Worm (Caenorhabditis elegans) whole organism, L3 larva: Measurements from ENCODE around the gene srd-45.

ENCODE experiments used
- R02D3.7 ChIP-seq: fragments of 150-350 bp; optimal IDR thresholded peaks from 2 replicates; lab custom pipeline; 2014; ENCODE audit warnings: missing biosample characterization, missing genetic modification characterization
- aly-2 ChIP-seq: fragments of 150-350 bp; optimal IDR thresholded peaks from 2 replicates; lab custom pipeline; 2014; ENCODE audit warnings: missing biosample characterization, missing genetic modification characterization
- egl-27 ChIP-seq: sonication (generic microtip); optimal IDR thresholded peaks from 4 replicates; lab custom pipeline; 2017; ENCODE audit warnings: missing biosample characterization, missing genetic modification reagents, missing genetic modification characterization
- fkh-10 ChIP-seq: sonication (generic microtip); optimal IDR thresholded peaks from 2 replicates; lab custom pipeline; 2017; ENCODE audit warnings: missing biosample characterization, missing genetic modification reagents, missing genetic modification characterization
- mdl-1 ChIP-seq: fragments of 150-350 bp; optimal IDR thresholded peaks from 2 replicates; lab custom pipeline; 2014; ENCODE audit warnings: missing biosample characterization, missing genetic modification characterization
- nfya-1 ChIP-seq: sonication (generic microtip); optimal IDR thresholded peaks from 2 replicates; lab custom pipeline; 2017; ENCODE audit warnings: missing genetic modification characterization, mild to moderate bottlenecking, missing compliant biosample characterization, antibody characterized with exemption, moderate library complexity; ENCODE audit not compliant: insufficient read depth
- nhr-11 ChIP-seq: fragments of 150-350 bp; optimal IDR thresholded peaks from 2 replicates; lab custom pipeline; 2014; ENCODE audit warnings: missing biosample characterization, missing genetic modification characterization
- nhr-12 ChIP-seq: fragments of 150-350 bp; optimal IDR thresholded peaks from 2 replicates; lab custom pipeline; 2014; ENCODE audit warnings: missing biosample characterization, missing genetic modification characterization
- nhr-76 ChIP-seq: fragments of 150-350 bp; sonication (generic microtip); optimal IDR thresholded peaks from 5 replicates; lab custom pipeline; 2014; ENCODE audit warnings: missing biosample characterization, missing genetic modification characterization
- nhr-77 ChIP-seq: fragments of 150-350 bp; optimal IDR thresholded peaks from 2 replicates; lab custom pipeline; 2014; ENCODE audit warnings: missing biosample characterization, missing genetic modification characterization
- pha-4 ChIP-seq: fragments of 150-350 bp; optimal IDR thresholded peaks from 2 replicates; lab custom pipeline; 2014; ENCODE audit warnings: missing biosample characterization, missing genetic modification reagents, missing genetic modification characterization
- pqm-1 ChIP-seq: fragments of 150-350 bp; optimal IDR thresholded peaks from 2 replicates; lab custom pipeline; 2017; ENCODE audit warnings: missing biosample characterization, missing genetic modification characterization, inconsistent platforms
- unc-62 ChIP-seq: fragments of 150-350 bp; sonication (generic microtip); optimal IDR thresholded peaks from 4 replicates; lab custom pipeline; 2014; ENCODE audit warnings: missing biosample characterization, missing genetic modification reagents, missing genetic modification characterization
- zag-1 ChIP-seq: fragments of 150-350 bp; optimal IDR thresholded peaks from 2 replicates; lab custom pipeline; 2014; ENCODE audit warnings: missing biosample characterization, missing genetic modification characterization

DNA sequence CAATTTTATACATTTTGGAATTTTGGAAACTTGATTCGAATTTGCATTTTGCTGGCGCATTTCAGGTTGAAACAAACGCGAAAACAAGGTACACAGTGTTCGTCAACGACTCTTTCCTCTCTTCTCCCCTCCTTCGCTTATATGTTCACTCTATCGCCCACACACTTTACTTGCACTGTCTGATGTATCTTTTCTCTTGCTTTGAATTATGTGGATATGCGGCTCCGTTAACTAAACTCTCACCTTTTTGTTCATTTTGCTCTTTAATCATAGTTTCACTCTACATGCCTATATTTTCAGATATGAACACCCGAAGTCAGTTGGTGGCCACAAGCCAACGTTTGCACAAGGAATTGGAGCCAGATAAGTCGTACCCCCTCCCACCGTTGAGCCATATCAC is 34.5 kb upstream of the srd-45 start, which contains the start of gene W06D11.1:
- TF ChIP-seq fkh-10: no peak
- no peak for TF ChIP-seq aly-2 (tag; lab: Kevin White, UChicago)
- TF ChIP-seq egl-27 (tag; lab: Kevin White, UChicago): no peak
- TF ChIP-seq nhr-12 (tag; lab: Kevin White, UChicago): no peak
- TF ChIP-seq pha-4: no peak
- no peak for TF ChIP-seq R02D3.7 (tag; lab: Kevin White, UChicago)
- no peak for TF ChIP-seq nfya-1 (tag; lab: Kevin White, UChicago)
- TF ChIP-seq nhr-76 (tag; lab: Kevin White, UChicago): no peak
- no peak for TF ChIP-seq nhr-77 (tag; lab: Kevin White, UChicago)
- no peak for TF ChIP-seq pqm-1 (tag; lab: Kevin White, UChicago)
- TF ChIP-seq unc-62 (GFP tag; lab: Kevin White, UChicago): no peak
- no peak for TF ChIP-seq zag-1
- no peak for TF ChIP-seq mdl-1
- TF ChIP-seq nhr-11 (tag; lab: Kevin White, UChicago): no peak
